Fruit fly (Drosophila melanogaster) S2 (cell line): Measurements from ENCODE around the gene Aatf.

ENCODE experiments used
- CG8478 ChIP-seq: fragments of >200 bp; optimal IDR thresholded peaks from 2 replicates; lab custom pipeline; 2018
- CTCF ChIP-seq, 2 experiments: fragments of >200 bp; optimal IDR thresholded peaks; 2 replicates each; lab custom pipeline; 2018

DNA sequence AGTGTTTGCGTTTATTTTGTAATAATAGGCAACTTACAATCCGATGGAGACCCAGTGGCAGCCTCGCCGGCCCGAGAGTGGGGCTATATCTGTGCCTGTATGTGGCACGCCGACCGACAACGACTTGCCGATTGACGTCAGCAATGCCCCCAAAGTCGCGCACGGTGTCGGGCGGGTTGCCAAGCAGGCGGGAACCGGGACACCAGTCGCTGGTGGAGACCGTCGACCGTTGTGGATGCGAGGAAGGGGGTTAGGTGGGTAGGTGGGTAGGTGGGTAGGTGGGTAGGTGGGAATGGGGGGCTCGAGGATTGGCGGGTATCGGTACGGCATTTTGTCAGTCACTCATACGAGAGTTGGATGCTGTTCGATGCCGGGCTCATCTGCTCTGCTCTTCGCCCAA, 33.6 kb downstream of the Aatf start:
- TF ChIP-seq CTCF (optimal IDR thresholded peaks at IDR 0.05; lab: Kevin White, UChicago) (no peak), CG8478 (no peak)
